Worm (Caenorhabditis elegans): Measurements from ENCODE around the gene skpo-1.

- TF ChIP-seq fkh-10 (GFP tag; optimal IDR thresholded peaks at IDR 0.05): no peak
- TF ChIP-seq ceh-31 (tag; optimal IDR thresholded peaks at IDR 0.05): no peak
- TF ChIP-seq pqm-1 (tag; optimal IDR thresholded peaks at IDR 0.05): no peak
- no peak for TF ChIP-seq ceh-30 (tag; optimal IDR thresholded peaks at IDR 0.05)
- TF ChIP-seq madf-2 (tag; optimal IDR thresholded peaks at IDR 0.05): no peak
- no peak for TF ChIP-seq unc-86 (tag; optimal IDR thresholded peaks at IDR 0.05)
- TF ChIP-seq ama-1 (optimal IDR thresholded peaks at IDR 0.05): no peak
- TF ChIP-seq gmeb-2 (tag; optimal IDR thresholded peaks at IDR 0.05): no peak
- no peak for TF ChIP-seq unc-3 (GFP tag; conservative IDR thresholded peaks at IDR 0.05)
- no peak for TF ChIP-seq unc-3 (tag; optimal IDR thresholded peaks at IDR 0.05)
These were observed 10.9 kb upstream of the skpo-1 start for ce11 chrII:8415462-8416037.
